Fruit fly (Drosophila melanogaster): ENCODE results near the gene CG42588.
A peak's percentile ranks its signal among the peaks of the same experiment; 100 is the strongest.

The CG42588 gene

DNA sequence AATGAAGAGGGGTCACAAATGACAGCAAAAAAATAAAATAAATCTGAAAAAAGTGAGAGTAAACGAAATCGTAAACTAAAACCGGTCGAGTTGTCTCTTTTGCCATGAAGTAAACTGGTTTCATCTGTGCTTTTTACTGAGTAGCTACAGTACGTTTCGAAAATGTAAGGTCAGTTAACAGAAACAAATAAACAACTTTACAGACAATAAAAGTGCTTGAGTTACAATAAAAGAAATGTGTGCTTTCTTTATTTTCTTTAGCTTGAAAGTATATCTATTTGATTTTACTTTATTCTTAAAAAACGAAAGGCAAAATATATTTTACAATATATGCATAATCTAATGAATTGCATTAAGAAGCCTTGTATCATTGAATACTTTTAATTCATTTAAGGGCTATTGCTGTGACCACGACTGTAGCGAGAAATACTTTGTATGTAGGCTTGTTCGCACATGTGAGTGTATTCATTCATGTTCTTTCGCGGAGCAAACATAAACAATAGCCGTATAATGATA, 21.1 kb upstream of the CG42588 start (continued):
- TF ChIP-seq lilli (GFP tag; optimal IDR thresholded peaks at IDR 0.05) (peak; percentile 60), CG17361 (GFP tag; IDR thresholded peaks at IDR 0.05) (peak; percentile 76), CG10274 (GFP tag; optimal IDR thresholded peaks at IDR 0.05) (peak; percentile 1), CG9817 (tag; optimal IDR thresholded peaks at IDR 0.05) (no peak), CG18011 (GFP tag; optimal IDR thresholded peaks at IDR 0.05) (no peak), sens-2 (GFP tag; IDR thresholded peaks at IDR 0.05) (no peak), luna (GFP tag; optimal IDR thresholded peaks at IDR 0.05) (no peak), Abd-B (GFP tag; optimal IDR thresholded peaks at IDR 0.05) (peak; percentile 29), run (tag; optimal IDR thresholded peaks at IDR 0.05) (peak; percentile 64), wek (GFP tag; optimal IDR thresholded peaks at IDR 0.05) (no peak), fd102C (GFP tag; optimal IDR thresholded peaks at IDR 0.05) (no peak), unpg (GFP tag; optimal IDR thresholded peaks at IDR 0.05) (peak; percentile 77), ind (GFP tag; optimal IDR thresholded peaks at IDR 0.05) (peak; percentile 63), hbn (GFP tag; IDR thresholded peaks at IDR 0.05; ENCODE audit: partially characterized antibody) (no peak), tin (GFP tag; optimal IDR thresholded peaks at IDR 0.05) (peak; percentile 20), CG3847 (GFP tag; IDR thresholded peaks at IDR 0.05) (peak; percentile 47), CG14050 (GFP tag; IDR thresholded peaks at IDR 0.05) (0 out of 3 replicates have a peak, but pooled peaks have one; percentile 9), Antp (GFP tag; optimal IDR thresholded peaks at IDR 0.05) (no peak), CG31388 (GFP tag; optimal IDR thresholded peaks at IDR 0.05) (no peak), CG14860 (GFP tag; IDR thresholded peaks at IDR 0.05; ENCODE audit: partially characterized antibody) (no peak), CG30020 (tag; optimal IDR thresholded peaks at IDR 0.05) (no peak), CG30431 (GFP tag; optimal IDR thresholded peaks at IDR 0.05) (no peak), pho (GFP tag; optimal IDR thresholded peaks at IDR 0.05) (peak; percentile 18), Usf (GFP tag; optimal IDR thresholded peaks at IDR 0.05) (peak; percentile 12), bcd (GFP tag; optimal IDR thresholded peaks at IDR 0.05) (peak; percentile 44), CG9437 (GFP tag; optimal IDR thresholded peaks at IDR 0.05) (peak; percentile 52), Jarid2 (GFP tag; optimal IDR thresholded peaks at IDR 0.05) (peak; percentile 18), CG7271 (tag; optimal IDR thresholded peaks at IDR 0.05) (no peak)

DNA sequence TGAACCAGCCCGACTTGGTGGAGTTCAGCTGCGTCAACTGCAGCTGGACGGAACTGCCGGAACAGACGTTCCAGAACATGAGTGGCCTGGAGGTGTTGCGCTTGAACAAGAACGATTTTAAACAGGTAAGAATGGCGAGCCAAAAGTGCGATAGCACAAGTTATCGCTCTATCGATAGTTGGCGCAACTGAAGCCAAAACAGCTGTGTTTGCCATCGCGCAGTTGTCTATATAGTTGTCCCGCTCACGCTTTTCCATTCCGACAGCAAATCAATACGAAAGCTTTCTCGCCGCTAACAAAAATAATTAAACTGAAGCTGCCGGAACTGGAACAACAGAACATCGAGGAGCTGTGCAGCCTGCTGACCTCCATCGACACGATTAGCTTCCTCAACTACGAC, 19.5 kb upstream of the CG42588 start:
- no peak for TF ChIP-seq aop (GFP tag; IDR thresholded peaks at IDR 0.05)
- TF ChIP-seq CG17612 (GFP tag; IDR thresholded peaks at IDR 0.05), result no peak
- TF ChIP-seq NFAT (GFP tag; IDR thresholded peaks at IDR 0.05), result no peak
- TF ChIP-seq fd3F (GFP tag; optimal IDR thresholded peaks at IDR 0.05), result no peak
- TF ChIP-seq Atf-2 (GFP tag; optimal IDR thresholded peaks at IDR 0.05), result no peak
- no peak for TF ChIP-seq CHES-1-like (GFP tag; optimal IDR thresholded peaks at IDR 0.05)
- peak; percentile 57 for TF ChIP-seq ewg (GFP tag; optimal IDR thresholded peaks at IDR 0.05)
- no peak; the same call in 2 of the 3 replicates for TF ChIP-seq so (GFP tag; IDR thresholded peaks at IDR 0.05)
- peak; percentile 72 for TF ChIP-seq HmgZ (tag; optimal IDR thresholded peaks at IDR 0.05)
- TF ChIP-seq CG15514 (GFP tag; optimal IDR thresholded peaks at IDR 0.05), result peak; percentile 73
- no peak for TF ChIP-seq CG4404 (GFP tag; IDR thresholded peaks at IDR 0.05)
- no peak for TF ChIP-seq CG10565 (GFP tag; optimal IDR thresholded peaks at IDR 0.05)
- TF ChIP-seq ro (GFP tag; IDR thresholded peaks at IDR 0.05), result no peak
- TF ChIP-seq PHDP (tag; optimal IDR thresholded peaks at IDR 0.05), result peak; percentile 16
- TF ChIP-seq pho (GFP tag; optimal IDR thresholded peaks at IDR 0.05), result no peak
- TF ChIP-seq ara (GFP tag; IDR thresholded peaks at IDR 0.05), result no peak
- no peak for TF ChIP-seq odd (GFP tag; optimal IDR thresholded peaks at IDR 0.05)
- no peak for TF ChIP-seq Vsx1 (GFP tag; optimal IDR thresholded peaks at IDR 0.05)
- no peak for TF ChIP-seq Hr78 (GFP tag; optimal IDR thresholded peaks at IDR 0.05)
- peak; percentile 3 for TF ChIP-seq Xbp1 (GFP tag; optimal IDR thresholded peaks at IDR 0.05)
- no peak for TF ChIP-seq Lpt (GFP tag; optimal IDR thresholded peaks at IDR 0.05)
- 0 out of 2 replicates have a peak, but pooled peaks have one; percentile 30 for TF ChIP-seq sob (GFP tag; IDR thresholded peaks at IDR 0.05)
- no peak for TF ChIP-seq kni (GFP tag; optimal IDR thresholded peaks at IDR 0.05)
- TF ChIP-seq CG15073 (GFP tag; optimal IDR thresholded peaks at IDR 0.05), result no peak
- peak; percentile 71 for TF ChIP-seq MBD-R2 (GFP tag; IDR thresholded peaks at IDR 0.05)
